Fruit fly (Drosophila melanogaster) whole organism, embryonic: ENCODE results near the gene scny.

Experiments
- Atf3 ChIP-seq: fragments of 200-800 bp; sonication (Bioruptor generic); optimal IDR thresholded peaks from 3 replicates; lab custom pipeline; 2016; ENCODE audit warnings: missing biosample characterization, missing genetic modification characterization
- CG12219 ChIP-seq: fragments of 200-800 bp; sonication (Bioruptor generic); optimal IDR thresholded peaks from 3 replicates; lab custom pipeline; 2018; ENCODE audit warnings: missing biosample characterization, mild to moderate bottlenecking, missing genetic modification characterization
- CG13123 ChIP-seq: fragments of 200-800 bp; sonication (Bioruptor generic); optimal IDR thresholded peaks from 2 replicates; lab custom pipeline; 2016; ENCODE audit warnings: missing biosample characterization, missing genetic modification characterization
- CG13775 ChIP-seq: fragments of 200-800 bp; sonication (Bioruptor generic); optimal IDR thresholded peaks from 3 replicates; lab custom pipeline; 2017; ENCODE audit warnings: missing biosample characterization, mild to moderate bottlenecking, missing genetic modification characterization
- CG14014 ChIP-seq: fragments of 200-800 bp; sonication (Bioruptor generic); IDR thresholded peaks from 2 replicates; pipeline ENCODE4 v1.3.6; 2022; ENCODE audit warnings: missing biosample characterization, missing genetic modification characterization
- CG15269 ChIP-seq: fragments of 200-800 bp; sonication (Bioruptor generic); optimal IDR thresholded peaks from 2 replicates; lab custom pipeline; 2018; ENCODE audit warnings: missing biosample characterization, mild to moderate bottlenecking, missing genetic modification characterization, moderate library complexity
- CG15601 ChIP-seq: fragments of 200-800 bp; sonication (Bioruptor generic); optimal IDR thresholded peaks from 3 replicates; lab custom pipeline; 2019; ENCODE audit warnings: missing biosample characterization, mild to moderate bottlenecking, missing genetic modification characterization, moderate library complexity
- CG17328 ChIP-seq: fragments of 200-800 bp; sonication (Bioruptor generic); IDR thresholded peaks from 2 replicates; pipeline ENCODE4 v1.3.6; 2022; ENCODE audit warnings: missing biosample characterization, missing genetic modification characterization
- CG17359 ChIP-seq: fragments of 200-800 bp; sonication (Bioruptor generic); optimal IDR thresholded peaks from 3 replicates; lab custom pipeline; 2018; ENCODE audit warnings: missing biosample characterization, mild to moderate bottlenecking, missing genetic modification characterization, moderate library complexity
- CG17568 ChIP-seq: fragments of 200-800 bp; sonication (Bioruptor generic); optimal IDR thresholded peaks from 2 replicates; lab custom pipeline; 2018; ENCODE audit warnings: missing biosample characterization, mild to moderate bottlenecking, missing genetic modification characterization, moderate library complexity
- CG17612 ChIP-seq: fragments of 200-800 bp; sonication (Bioruptor generic); IDR thresholded peaks from 2 replicates; pipeline ENCODE4 v1.3.6; 2022; ENCODE audit warnings: missing biosample characterization, missing genetic modification characterization
- CG18619 ChIP-seq: fragments of 200-800 bp; sonication (Bioruptor generic); optimal IDR thresholded peaks from 3 replicates; lab custom pipeline; 2017; ENCODE audit warnings: missing biosample characterization, mild to moderate bottlenecking, missing genetic modification characterization
- CG30403 ChIP-seq: fragments of 200-800 bp; sonication (Bioruptor generic); optimal IDR thresholded peaks from 3 replicates; lab custom pipeline; 2016; ENCODE audit warnings: missing biosample characterization, missing genetic modification characterization
- CG32772 ChIP-seq: fragments of 200-800 bp; sonication (Bioruptor generic); IDR thresholded peaks from 2 replicates; pipeline ENCODE4 v1.3.6; 2022; ENCODE audit warnings: missing biosample characterization, missing genetic modification characterization
- CG33213 ChIP-seq: fragments of 200-800 bp; sonication (Bioruptor generic); optimal IDR thresholded peaks from 3 replicates; lab custom pipeline; 2016; ENCODE audit warnings: missing biosample characterization, missing genetic modification characterization
- CG4424 ChIP-seq: fragments of 200-800 bp; sonication (Bioruptor generic); optimal IDR thresholded peaks from 3 replicates; lab custom pipeline; 2016; ENCODE audit warnings: missing biosample characterization, missing genetic modification characterization
- CG6813 ChIP-seq: fragments of 200-800 bp; sonication (Bioruptor generic); optimal IDR thresholded peaks from 2 replicates; lab custom pipeline; 2017; ENCODE audit warnings: missing biosample characterization, missing genetic modification characterization, mild to moderate bottlenecking, moderate library complexity, missing genetic modification reagents
- CG7839 ChIP-seq: fragments of 200-800 bp; sonication (Bioruptor generic); optimal IDR thresholded peaks from 3 replicates; lab custom pipeline; 2018; ENCODE audit warnings: missing biosample characterization, mild to moderate bottlenecking, missing genetic modification characterization, moderate library complexity
- CG8944 ChIP-seq: fragments of 200-800 bp; sonication (Bioruptor generic); optimal IDR thresholded peaks from 3 replicates; lab custom pipeline; 2016; ENCODE audit warnings: missing biosample characterization, missing genetic modification characterization
- CG9437 ChIP-seq: fragments of 200-800 bp; sonication (Bioruptor generic); optimal IDR thresholded peaks from 2 replicates; lab custom pipeline; 2018; ENCODE audit warnings: missing biosample characterization, mild to moderate bottlenecking, missing genetic modification characterization
- Dfd ChIP-seq, 2 experiments: fragments of >200 bp; optimal IDR thresholded peaks; 2 replicates each; lab custom pipeline; 2017; ENCODE audit warnings: missing biosample characterization in 2 of 2, missing genetic modification characterization in 2 of 2
- Dref ChIP-seq: fragments of 200-800 bp; sonication (Bioruptor generic); IDR thresholded peaks from 2 replicates; pipeline ENCODE4 v1.3.6; 2022; ENCODE audit warnings: missing biosample characterization, missing genetic modification characterization
- E2f2 ChIP-seq: fragments of 200-800 bp; sonication (Bioruptor generic); IDR thresholded peaks from 2 replicates; pipeline ENCODE4 v1.3.6; 2022; ENCODE audit warnings: missing biosample characterization, missing genetic modification characterization
- HLH54F ChIP-seq: fragments of 200-800 bp; sonication (Bioruptor generic); optimal IDR thresholded peaks from 3 replicates; lab custom pipeline; 2016; ENCODE audit warnings: missing biosample characterization, missing genetic modification characterization
- Hr78 ChIP-seq, 2 experiments: fragments of 200-800 bp in 1 of 2; fragments of >200 bp in 1 of 2; sonication (Bioruptor generic) in 1 of 2; optimal IDR thresholded peaks; 2 replicates each; lab custom pipeline; 2017 to 2019; ENCODE audit warnings: missing biosample characterization in 2 of 2, missing genetic modification characterization in 2 of 2, mild to moderate bottlenecking in 1 of 2, moderate library complexity in 1 of 2
- Kr ChIP-seq: fragments of 200-800 bp; sonication (Bioruptor generic); optimal IDR thresholded peaks from 2 replicates; lab custom pipeline; 2017; ENCODE audit warnings: missing biosample characterization, mild to moderate bottlenecking, missing genetic modification characterization
- Lhr ChIP-seq: fragments of 200-800 bp; sonication (Bioruptor generic); optimal IDR thresholded peaks from 3 replicates; lab custom pipeline; 2017; ENCODE audit warnings: mild to moderate bottlenecking, missing biosample characterization, missing genetic modification reagents, missing genetic modification characterization
- Ravus ChIP-seq: fragments of 200-800 bp; sonication (Bioruptor generic); IDR thresholded peaks from 2 replicates; pipeline ENCODE4 v1.3.6; 2022; ENCODE audit warnings: missing biosample characterization, missing genetic modification characterization
- Sin3A ChIP-seq: fragments of >200 bp; optimal IDR thresholded peaks from 2 replicates; lab custom pipeline; 2018
- Spps ChIP-seq: fragments of 200-800 bp; sonication (Bioruptor generic); optimal IDR thresholded peaks from 2 replicates; lab custom pipeline; 2018; ENCODE audit warnings: missing biosample characterization, mild to moderate bottlenecking, missing genetic modification characterization
- TFAM ChIP-seq: fragments of 200-800 bp; sonication (Bioruptor generic); optimal IDR thresholded peaks from 2 replicates; lab custom pipeline; 2017; ENCODE audit warnings: missing biosample characterization, missing genetic modification characterization, inconsistent platforms
- dimm ChIP-seq: fragments of 200-800 bp; sonication (Bioruptor generic); IDR thresholded peaks from 2 replicates; pipeline ENCODE4 v1.3.6; 2022; ENCODE audit warnings: missing biosample characterization, missing genetic modification characterization
- dmrt11E ChIP-seq: fragments of 200-800 bp; sonication (Bioruptor generic); optimal IDR thresholded peaks from 3 replicates; lab custom pipeline; 2018; ENCODE audit warnings: missing biosample characterization, mild to moderate bottlenecking, missing genetic modification characterization, moderate library complexity
- esg ChIP-seq: fragments of 200-800 bp; sonication (Bioruptor generic); conservative IDR thresholded peaks from 2 replicates; pipeline ENCODE4 v1.3.6; 2022; ENCODE audit warnings: missing biosample characterization, missing genetic modification characterization
- gfzf ChIP-seq: fragments of 200-800 bp; sonication (Bioruptor generic); optimal IDR thresholded peaks from 2 replicates; lab custom pipeline; 2016; ENCODE audit warnings: missing biosample characterization, mild to moderate bottlenecking, missing genetic modification characterization, moderate library complexity
- grn ChIP-seq: fragments of 200-800 bp; sonication (Bioruptor generic); optimal IDR thresholded peaks from 3 replicates; lab custom pipeline; 2017; ENCODE audit warnings: missing biosample characterization, missing genetic modification characterization
- hth ChIP-seq: fragments of >200 bp; optimal IDR thresholded peaks from 2 replicates; lab custom pipeline; 2017; ENCODE audit warnings: inconsistent platforms
- ind ChIP-seq: fragments of 200-800 bp; sonication (Bioruptor generic); optimal IDR thresholded peaks from 3 replicates; lab custom pipeline; 2016; ENCODE audit warnings: missing biosample characterization, missing genetic modification characterization
- klu ChIP-seq: fragments of 200-800 bp; sonication (Bioruptor generic); IDR thresholded peaks from 2 replicates; pipeline ENCODE4 v1.3.6; 2022; ENCODE audit warnings: missing biosample characterization, missing genetic modification characterization
- knrl ChIP-seq: fragments of 200-800 bp; sonication (Bioruptor generic); IDR thresholded peaks from 3 replicates; pipeline ENCODE4 v1.3.6; 2022; ENCODE audit warnings: missing biosample characterization, missing genetic modification characterization; ENCODE audit not compliant: partially characterized antibody
- peb ChIP-seq: fragments of 200-800 bp; sonication (Bioruptor generic); IDR thresholded peaks from 2 replicates; pipeline ENCODE4 v1.3.6; 2022; ENCODE audit warnings: missing biosample characterization, missing genetic modification characterization
- prd ChIP-seq, 3 experiments: fragments of >200 bp in 2 of 3; fragments of 200-800 bp in 1 of 3; sonication (Bioruptor generic) in 1 of 3; optimal IDR thresholded peaks in 2 of 3; IDR thresholded peaks in 1 of 3; 2 replicates in 2 of 3; 3 replicates in 1 of 3; pipeline versions ENCODE4 v1.3.6 to Lab custom; 2017 to 2022; ENCODE audit warnings: missing biosample characterization in 1 of 3, missing genetic modification characterization in 1 of 3
- pzg ChIP-seq: fragments of 200-800 bp; sonication (Bioruptor generic); optimal IDR thresholded peaks from 3 replicates; lab custom pipeline; 2018; ENCODE audit warnings: missing biosample characterization, mild to moderate bottlenecking, missing genetic modification characterization, moderate library complexity
- ranshi ChIP-seq: fragments of 200-800 bp; sonication (Bioruptor generic); IDR thresholded peaks from 2 replicates; pipeline ENCODE4 v1.3.6; 2022; ENCODE audit warnings: missing biosample characterization, missing genetic modification characterization
- sd ChIP-seq: fragments of 200-800 bp; sonication (Bioruptor generic); optimal IDR thresholded peaks from 3 replicates; lab custom pipeline; 2018; ENCODE audit warnings: missing biosample characterization, mild to moderate bottlenecking, missing genetic modification characterization, moderate library complexity
- sqz ChIP-seq: fragments of 200-800 bp; sonication (Bioruptor generic); optimal IDR thresholded peaks from 3 replicates; lab custom pipeline; 2018; ENCODE audit warnings: missing biosample characterization, mild to moderate bottlenecking, missing genetic modification characterization
- sr ChIP-seq: fragments of 200-800 bp; sonication (Bioruptor generic); IDR thresholded peaks from 3 replicates; pipeline ENCODE4 v1.3.6; 2022; ENCODE audit warnings: missing biosample characterization, missing genetic modification characterization
- tap ChIP-seq: fragments of 200-800 bp; optimal IDR thresholded peaks from 3 replicates; lab custom pipeline; 2019; ENCODE audit warnings: missing biosample characterization, mild to moderate bottlenecking, missing genetic modification characterization, moderate library complexity
- vfl ChIP-seq: fragments of 200-800 bp; sonication (Bioruptor generic); optimal IDR thresholded peaks from 2 replicates; lab custom pipeline; 2016; ENCODE audit warnings: missing biosample characterization, missing genetic modification characterization

The scny gene

dm6 chr3L:5768532-5769497 is at the start of gene scny, which contains the start of gene Ppat-Dpck (continued):
- TF ChIP-seq tap (tag; lab: Kevin White, UChicago) = no peak
- TF ChIP-seq Dref (GFP tag; lab: Robert Waterston, UW) = peak; percentile 62
- no peak for TF ChIP-seq CG30403 (GFP tag; lab: Kevin White, UChicago)
- TF ChIP-seq pzg (GFP tag; lab: Kevin White, UChicago) = peak; percentile 83
- TF ChIP-seq CG17568 (GFP tag; lab: Kevin White, UChicago) = no peak
- no peak for TF ChIP-seq CG12219
- peak; percentile 89 for TF ChIP-seq Sin3A (lab: Kevin White, UChicago)
- no peak for TF ChIP-seq CG17612 (GFP tag; lab: Robert Waterston, UW)
- peak; percentile 28 for TF ChIP-seq Spps (tag; lab: Kevin White, UChicago)
- TF ChIP-seq Kr (GFP tag; lab: Kevin White, UChicago) = no peak
- TF ChIP-seq ind (GFP tag; lab: Kevin White, UChicago) = no peak
- TF ChIP-seq esg (GFP tag; lab: Robert Waterston, UW) = no peak
- no peak for TF ChIP-seq Hr78 (GFP tag; optimal IDR thresholded peaks at IDR 0.05; lab: Kevin White, UChicago)
- TF ChIP-seq hth (lab: Kevin White, UChicago) = no peak
- no peak for TF ChIP-seq peb
- no peak for TF ChIP-seq CG14014 (GFP tag; lab: Robert Waterston, UW)
- no peak for TF ChIP-seq HLH54F (GFP tag; lab: Kevin White, UChicago)
- TF ChIP-seq CG15601 (tag; lab: Kevin White, UChicago) = peak; percentile 48
- TF ChIP-seq Dfd (GFP tag; optimal IDR thresholded peaks at IDR 0.05; lab: Kevin White, UChicago) = no peak
- no peak for TF ChIP-seq CG8944 (GFP tag; lab: Kevin White, UChicago)
- TF ChIP-seq ranshi (GFP tag; lab: Robert Waterston, UW) = no peak
- TF ChIP-seq sqz (GFP tag; lab: Kevin White, UChicago) = no peak
- peak; percentile 89 for TF ChIP-seq gfzf (GFP tag; lab: Kevin White, UChicago)
- no peak for TF ChIP-seq sr
- no peak for TF ChIP-seq CG9437 (GFP tag; lab: Kevin White, UChicago)
- peak; percentile 40 for TF ChIP-seq Lhr (GFP tag; lab: Kevin White, UChicago)
- TF ChIP-seq dimm (GFP tag; lab: Robert Waterston, UW) = no peak
- no peak for TF ChIP-seq klu (GFP tag; lab: Robert Waterston, UW)
- TF ChIP-seq CG6813 (GFP tag; lab: Kevin White, UChicago) = no peak
- TF ChIP-seq CG13123 = no peak
- peak; percentile 27 for TF ChIP-seq CG13775 (GFP tag; lab: Kevin White, UChicago)
- TF ChIP-seq knrl (GFP tag; lab: Robert Waterston, UW) = peak; percentile 95
- no peak for TF ChIP-seq E2f2 (GFP tag; lab: Robert Waterston, UW)
- TF ChIP-seq dmrt11E (tag; lab: Kevin White, UChicago) = peak; percentile 8
- TF ChIP-seq grn = peak; percentile 54
- TF ChIP-seq CG15269 (tag; lab: Kevin White, UChicago) = no peak
- TF ChIP-seq CG32772 (GFP tag; lab: Robert Waterston, UW) = no peak
- TF ChIP-seq CG17328 (GFP tag; lab: Robert Waterston, UW) = no peak
- no peak for TF ChIP-seq sd (tag; lab: Kevin White, UChicago)
- no peak for TF ChIP-seq CG17359
- TF ChIP-seq prd (optimal IDR thresholded peaks at IDR 0.05; lab: Kevin White, UChicago) = no peak
- no peak for TF ChIP-seq prd (GFP tag; IDR thresholded peaks at IDR 0.05; lab: Robert Waterston, UW)
- no peak for TF ChIP-seq CG7839 (tag; lab: Kevin White, UChicago)
- no peak for TF ChIP-seq Atf3 (GFP tag; lab: Kevin White, UChicago)
- TF ChIP-seq CG33213 (GFP tag; lab: Kevin White, UChicago) = peak; percentile 19
- TF ChIP-seq Ravus (GFP tag; lab: Robert Waterston, UW) = no peak
- no peak for TF ChIP-seq CG18619 (GFP tag; lab: Kevin White, UChicago)
- no peak for TF ChIP-seq TFAM
- no peak for TF ChIP-seq CG4424 (GFP tag; lab: Kevin White, UChicago)
- TF ChIP-seq vfl (GFP tag; lab: Kevin White, UChicago) = peak; percentile 44
